Fruit fly (Drosophila melanogaster) whole organism, wandering third instar larva: Measurements from ENCODE around the gene spel1.

ENCODE experiments used
- HLH106 ChIP-seq: fragments of 200-800 bp; optimal IDR thresholded peaks from 3 replicates; lab custom pipeline; 2019; ENCODE audit warnings: missing biosample characterization, mild to moderate bottlenecking, missing genetic modification characterization, moderate library complexity
- Mio ChIP-seq: sonication (Bioruptor generic); optimal IDR thresholded peaks from 2 replicates; lab custom pipeline; 2016; ENCODE audit warnings: missing biosample characterization, missing genetic modification characterization
- dmrt93B ChIP-seq: fragments of 200-800 bp; sonication (Bioruptor generic); optimal IDR thresholded peaks from 2 replicates; lab custom pipeline; 2018; ENCODE audit warnings: missing biosample characterization, mild to moderate bottlenecking, missing genetic modification characterization
- fru ChIP-seq: fragments of 200-800 bp; sonication (Bioruptor generic); optimal IDR thresholded peaks from 3 replicates; lab custom pipeline; 2016; ENCODE audit warnings: missing biosample characterization, mild to moderate bottlenecking, missing genetic modification characterization
- jim ChIP-seq: fragments of 175-275, 200-325 bp; sonication (Bioruptor generic); optimal IDR thresholded peaks from 2 replicates; lab custom pipeline; 2016; ENCODE audit warnings: missing biosample characterization, mild to moderate bottlenecking, missing genetic modification characterization
- lola ChIP-seq: fragments of >200 bp; optimal IDR thresholded peaks from 2 replicates; lab custom pipeline; 2017; ENCODE audit warnings: missing biosample characterization, missing genetic modification characterization
- pan ChIP-seq: fragments of >200 bp; optimal IDR thresholded peaks from 2 replicates; lab custom pipeline; 2017
- psq ChIP-seq: fragments of 200-800 bp; sonication (Bioruptor generic); optimal IDR thresholded peaks from 3 replicates; lab custom pipeline; 2017; ENCODE audit warnings: missing biosample characterization, mild to moderate bottlenecking, missing genetic modification characterization, moderate library complexity

- TF ChIP-seq HLH106 (tag; lab: Kevin White, UChicago): no peak
- TF ChIP-seq dmrt93B (GFP tag; lab: Kevin White, UChicago): no peak
- TF ChIP-seq fru: no peak
- no peak for TF ChIP-seq lola (GFP tag; lab: Kevin White, UChicago)
- no peak for TF ChIP-seq psq
- TF ChIP-seq pan (lab: Kevin White, UChicago): no peak
- TF ChIP-seq jim (GFP tag; lab: Kevin White, UChicago): no peak
- TF ChIP-seq Mio (GFP tag; lab: Kevin White, UChicago): no peak
These were observed 39.9 kb downstream of the spel1 start for dm6 chr2L:14401616-14402240.
